Fruit fly (Drosophila melanogaster) whole organism, embryonic: Measurements from ENCODE around the gene SMC5.

Source experiments
- Asciz ChIP-seq: fragments of 200-800 bp; sonication (Bioruptor generic); optimal IDR thresholded peaks from 2 replicates; lab custom pipeline; 2017; ENCODE audit warnings: missing biosample characterization, mild to moderate bottlenecking, missing genetic modification characterization, missing genetic modification reagents
- BtbVII ChIP-seq: fragments of 200-800 bp; sonication (Bioruptor generic); optimal IDR thresholded peaks from 3 replicates; lab custom pipeline; 2017; ENCODE audit warnings: missing biosample characterization, mild to moderate bottlenecking, missing genetic modification characterization
- CG10565 ChIP-seq: fragments of 200-800 bp; sonication (Bioruptor generic); optimal IDR thresholded peaks from 3 replicates; lab custom pipeline; 2016; ENCODE audit warnings: missing biosample characterization, mild to moderate bottlenecking, missing genetic modification characterization
- CG12236 ChIP-seq: fragments of 200-800 bp; sonication (Bioruptor generic); optimal IDR thresholded peaks from 2 replicates; lab custom pipeline; 2016; ENCODE audit warnings: missing biosample characterization, missing genetic modification characterization
- CG14860 ChIP-seq: fragments of 200-800 bp; sonication (Bioruptor generic); IDR thresholded peaks from 3 replicates; pipeline ENCODE4 v1.3.6; 2022; ENCODE audit warnings: missing biosample characterization, missing genetic modification characterization; ENCODE audit not compliant: partially characterized antibody
- CG1529 ChIP-seq: fragments of 200-800 bp; sonication (Bioruptor generic); optimal IDR thresholded peaks from 3 replicates; lab custom pipeline; 2018; ENCODE audit warnings: missing biosample characterization, missing genetic modification characterization
- CG1647 ChIP-seq: fragments of 200-800 bp; sonication (Bioruptor generic); optimal IDR thresholded peaks from 3 replicates; lab custom pipeline; 2016; ENCODE audit warnings: missing biosample characterization, missing genetic modification characterization
- CG16815 ChIP-seq: fragments of 200-800 bp; sonication (Bioruptor generic); optimal IDR thresholded peaks from 3 replicates; lab custom pipeline; 2017; ENCODE audit warnings: missing biosample characterization, mild to moderate bottlenecking, missing genetic modification characterization
- CG2116 ChIP-seq: fragments of 200-800 bp; sonication (Bioruptor generic); optimal IDR thresholded peaks from 3 replicates; lab custom pipeline; 2018; ENCODE audit warnings: missing biosample characterization, mild to moderate bottlenecking, missing genetic modification characterization
- CG2120 ChIP-seq: fragments of 200-800 bp; sonication (Bioruptor generic); optimal IDR thresholded peaks from 3 replicates; lab custom pipeline; 2016; ENCODE audit warnings: missing biosample characterization, missing genetic modification characterization
- CG2889 ChIP-seq: fragments of 200-800 bp; sonication (Bioruptor generic); IDR thresholded peaks from 3 replicates; pipeline ENCODE4 v1.3.6; 2022; ENCODE audit warnings: missing biosample characterization, missing genetic modification characterization
- CG30020 ChIP-seq: fragments of 200-800 bp; optimal IDR thresholded peaks from 2 replicates; lab custom pipeline; 2019; ENCODE audit warnings: missing biosample characterization, mild to moderate bottlenecking, missing genetic modification characterization, moderate library complexity
- CG30403 ChIP-seq: fragments of 200-800 bp; sonication (Bioruptor generic); optimal IDR thresholded peaks from 3 replicates; lab custom pipeline; 2016; ENCODE audit warnings: missing biosample characterization, missing genetic modification characterization
- CG32772 ChIP-seq: fragments of 200-800 bp; sonication (Bioruptor generic); IDR thresholded peaks from 2 replicates; pipeline ENCODE4 v1.3.6; 2022; ENCODE audit warnings: missing biosample characterization, missing genetic modification characterization
- CG3281 ChIP-seq: fragments of 200-800 bp; sonication (Bioruptor generic); optimal IDR thresholded peaks from 3 replicates; lab custom pipeline; 2017; ENCODE audit warnings: missing biosample characterization, mild to moderate bottlenecking, missing genetic modification characterization
- CG34376 ChIP-seq: fragments of 200-800 bp; sonication (Bioruptor generic); optimal IDR thresholded peaks from 2 replicates; lab custom pipeline; 2018; ENCODE audit warnings: missing biosample characterization, mild to moderate bottlenecking, missing genetic modification characterization
- CG4404 ChIP-seq: fragments of 200-800 bp; sonication (Bioruptor generic); IDR thresholded peaks from 2 replicates; pipeline ENCODE4 v1.3.6; 2022; ENCODE audit warnings: missing biosample characterization, missing genetic modification characterization
- CG6791 ChIP-seq: fragments of 200-800 bp; sonication (Bioruptor generic); IDR thresholded peaks from 3 replicates; pipeline ENCODE4 v1.3.6; 2022; ENCODE audit warnings: missing biosample characterization, missing genetic modification characterization; ENCODE audit not compliant: partially characterized antibody
- CG7963 ChIP-seq: fragments of 200-800 bp; sonication (Bioruptor generic); IDR thresholded peaks from 3 replicates; pipeline ENCODE4 v1.3.6; 2022; ENCODE audit warnings: missing biosample characterization, missing genetic modification characterization; ENCODE audit not compliant: partially characterized antibody
- CG8290 ChIP-seq, 3 experiments: fragments of 200-800 bp; sonication (Bioruptor generic); optimal IDR thresholded peaks; 2 replicates each; lab custom pipeline; 2016 to 2019; ENCODE audit warnings: missing biosample characterization in 3 of 3, missing genetic modification characterization in 3 of 3, mild to moderate bottlenecking in 2 of 3, moderate library complexity in 1 of 3
- CG9932 ChIP-seq: fragments of 200-800 bp; sonication (Bioruptor generic); IDR thresholded peaks from 2 replicates; pipeline ENCODE4 v1.3.6; 2022; ENCODE audit warnings: missing biosample characterization, missing genetic modification characterization
- Camta ChIP-seq: fragments of 200-800 bp; sonication (Bioruptor generic); optimal IDR thresholded peaks from 2 replicates; lab custom pipeline; 2016; ENCODE audit warnings: missing biosample characterization, missing genetic modification characterization
- CoRest ChIP-seq: fragments of 200-800 bp; sonication (Bioruptor generic); optimal IDR thresholded peaks from 3 replicates; lab custom pipeline; 2018; ENCODE audit warnings: missing biosample characterization, mild to moderate bottlenecking, missing genetic modification characterization, moderate library complexity
- Dll ChIP-seq: fragments of 200-800 bp; sonication (Bioruptor generic); IDR thresholded peaks from 4 replicates; pipeline ENCODE4 v1.3.6; 2022; ENCODE audit warnings: missing biosample characterization, missing genetic modification characterization; ENCODE audit not compliant: partially characterized antibody
- Ets65A ChIP-seq: fragments of 200-800 bp; sonication (Bioruptor generic); peaks from one replicate; lab custom pipeline; 2016; ENCODE audit warnings: missing biosample characterization, missing genetic modification characterization
- Fer1 ChIP-seq: fragments of 200-800 bp; sonication (Bioruptor generic); optimal IDR thresholded peaks from 2 replicates; lab custom pipeline; 2017; ENCODE audit warnings: missing biosample characterization, mild to moderate bottlenecking, missing genetic modification characterization
- HmgZ ChIP-seq: fragments of 200-800 bp; sonication (Bioruptor generic); optimal IDR thresholded peaks from 2 replicates; lab custom pipeline; 2018; ENCODE audit warnings: missing biosample characterization, mild to moderate bottlenecking, missing genetic modification characterization
- Hr39 ChIP-seq: fragments of >200 bp; optimal IDR thresholded peaks from 2 replicates; lab custom pipeline; 2017
- Rx ChIP-seq: fragments of 200-800 bp; sonication (Bioruptor generic); IDR thresholded peaks from 2 replicates; pipeline ENCODE4 v1.3.6; 2022; ENCODE audit warnings: missing biosample characterization, missing genetic modification characterization
- Scr ChIP-seq: fragments of 200-800 bp; sonication (Bioruptor generic); IDR thresholded peaks from 2 replicates; pipeline ENCODE4 v1.3.6; 2022; ENCODE audit warnings: missing biosample characterization, missing genetic modification characterization; ENCODE audit not compliant: partially characterized antibody
- Sin3A ChIP-seq: fragments of >200 bp; optimal IDR thresholded peaks from 2 replicates; lab custom pipeline; 2018
- YL-1 ChIP-seq: fragments of 200-800 bp; sonication (Bioruptor generic); optimal IDR thresholded peaks from 3 replicates; lab custom pipeline; 2017; ENCODE audit warnings: missing biosample characterization, mild to moderate bottlenecking, missing genetic modification characterization
- ato ChIP-seq: fragments of 200-800 bp; sonication (Bioruptor generic); IDR thresholded peaks from 2 replicates; pipeline ENCODE4 v1.3.6; 2022; ENCODE audit warnings: missing biosample characterization, missing genetic modification characterization; ENCODE audit not compliant: partially characterized antibody
- bsh ChIP-seq, 2 experiments: fragments of 200-800 bp; sonication (Bioruptor generic); optimal IDR thresholded peaks; 2 replicates each; lab custom pipeline; 2017 to 2018; ENCODE audit warnings: mild to moderate bottlenecking in 2 of 2, missing biosample characterization in 2 of 2, missing genetic modification characterization in 2 of 2, moderate library complexity in 1 of 2
- crp ChIP-seq, 2 experiments: fragments of 200-800 bp; sonication (Bioruptor generic); optimal IDR thresholded peaks; 2 replicates in 1 of 2; 3 replicates in 1 of 2; lab custom pipeline; 2017; ENCODE audit warnings: missing biosample characterization in 2 of 2, missing genetic modification characterization in 2 of 2, mild to moderate bottlenecking in 1 of 2, moderate library complexity in 1 of 2
- dimm ChIP-seq: fragments of 200-800 bp; sonication (Bioruptor generic); IDR thresholded peaks from 2 replicates; pipeline ENCODE4 v1.3.6; 2022; ENCODE audit warnings: missing biosample characterization, missing genetic modification characterization
- dmrt11E ChIP-seq: fragments of 200-800 bp; sonication (Bioruptor generic); optimal IDR thresholded peaks from 3 replicates; lab custom pipeline; 2018; ENCODE audit warnings: missing biosample characterization, mild to moderate bottlenecking, missing genetic modification characterization, moderate library complexity
- gcm2 ChIP-seq: fragments of 200-800 bp; sonication (Bioruptor generic); optimal IDR thresholded peaks from 2 replicates; lab custom pipeline; 2016; ENCODE audit warnings: missing biosample characterization, missing genetic modification characterization
- gt ChIP-seq: fragments of 200-800 bp; sonication (Bioruptor generic); IDR thresholded peaks from 2 replicates; pipeline ENCODE4 v1.3.6; 2022; ENCODE audit warnings: missing biosample characterization, missing genetic modification characterization
- nerfin-2 ChIP-seq: fragments of 200-800 bp; sonication (Bioruptor generic); IDR thresholded peaks from 2 replicates; pipeline ENCODE4 v1.3.6; 2022; ENCODE audit warnings: missing biosample characterization, missing genetic modification characterization; ENCODE audit not compliant: partially characterized antibody
- nmo ChIP-seq: fragments of 200-800 bp; sonication (Bioruptor generic); optimal IDR thresholded peaks from 2 replicates; lab custom pipeline; 2018; ENCODE audit warnings: missing biosample characterization, mild to moderate bottlenecking, missing genetic modification characterization, moderate library complexity
- p53 ChIP-seq: fragments of 200-800 bp; sonication (Bioruptor generic); optimal IDR thresholded peaks from 2 replicates; lab custom pipeline; 2016; ENCODE audit warnings: missing biosample characterization, missing genetic modification characterization
- peb ChIP-seq: fragments of 200-800 bp; sonication (Bioruptor generic); IDR thresholded peaks from 2 replicates; pipeline ENCODE4 v1.3.6; 2022; ENCODE audit warnings: missing biosample characterization, missing genetic modification characterization
- row ChIP-seq: fragments of 200-800 bp; sonication (Bioruptor generic); IDR thresholded peaks from 3 replicates; pipeline ENCODE4 v1.3.6; 2022; ENCODE audit warnings: missing biosample characterization, missing genetic modification characterization
- sc ChIP-seq, 3 experiments: fragments of >200 bp in 2 of 3; fragments of 200-800 bp in 1 of 3; sonication (Bioruptor generic) in 1 of 3; optimal IDR thresholded peaks; 2 replicates in 2 of 3; 3 replicates in 1 of 3; lab custom pipeline; 2017; ENCODE audit warnings: mild to moderate bottlenecking in 1 of 3, missing biosample characterization in 1 of 3, missing genetic modification characterization in 1 of 3, missing genetic modification reagents in 1 of 3
- tup ChIP-seq: fragments of 200-800 bp; sonication (Bioruptor generic); optimal IDR thresholded peaks from 2 replicates; lab custom pipeline; 2016; ENCODE audit warnings: missing biosample characterization, mild to moderate bottlenecking, missing genetic modification characterization, moderate library complexity
- unc-4 ChIP-seq: fragments of 200-800 bp; sonication (Bioruptor generic); IDR thresholded peaks from 2 replicates; pipeline ENCODE4 v1.3.6; 2022; ENCODE audit warnings: missing biosample characterization, missing genetic modification characterization; ENCODE audit not compliant: partially characterized antibody
- usp ChIP-seq: fragments of >200 bp; optimal IDR thresholded peaks from 2 replicates; lab custom pipeline; 2017; ENCODE audit warnings: missing biosample characterization, missing genetic modification characterization
- vnd ChIP-seq: fragments of 200-800 bp; sonication (Bioruptor generic); IDR thresholded peaks from 3 replicates; pipeline ENCODE4 v1.3.6; 2022; ENCODE audit warnings: missing biosample characterization, missing genetic modification characterization; ENCODE audit not compliant: partially characterized antibody

SMC5 gene

dm6 chr3L:21533270-21533948 lies 35.6 kb upstream of the SMC5 start, which contains the start of gene Mkrn1 (continued):
- TF ChIP-seq CG34376 (GFP tag; lab: Kevin White, UChicago) = peak; percentile 5
- no peak for TF ChIP-seq CG4404
- no peak for TF ChIP-seq usp (GFP tag; lab: Kevin White, UChicago)
- TF ChIP-seq CG2120 = no peak
- no peak for TF ChIP-seq Fer1 (GFP tag; lab: Kevin White, UChicago)
- TF ChIP-seq BtbVII (GFP tag; lab: Kevin White, UChicago) = no peak
- no peak for TF ChIP-seq dimm (GFP tag; lab: Robert Waterston, UW)
- TF ChIP-seq Scr (GFP tag; lab: Robert Waterston, UW) = peak; percentile 76
- TF ChIP-seq CG32772 (GFP tag; lab: Robert Waterston, UW) = no peak
- TF ChIP-seq CG1529 (GFP tag; lab: Kevin White, UChicago) = no peak
- TF ChIP-seq Camta (GFP tag; lab: Kevin White, UChicago) = no peak
- no peak for TF ChIP-seq dmrt11E
- no peak for TF ChIP-seq gcm2 (GFP tag; lab: Kevin White, UChicago)
- TF ChIP-seq vnd = peak; percentile 83
- no peak for TF ChIP-seq CG9932
- peak; percentile 90 for TF ChIP-seq CG7963
- no peak for TF ChIP-seq CG1647 (GFP tag; lab: Kevin White, UChicago)
- no peak for TF ChIP-seq Asciz
- peak; percentile 41; the same call in 1 of the 2 replicates for TF ChIP-seq unc-4 (GFP tag; lab: Robert Waterston, UW)
- peak; percentile 63; the same call in 3 of the 4 replicates for TF ChIP-seq Dll (GFP tag; lab: Robert Waterston, UW)
- peak; percentile 60 for TF ChIP-seq YL-1 (GFP tag; lab: Kevin White, UChicago)
- peak; percentile 26 for TF ChIP-seq Sin3A
- peak; percentile 80 for TF ChIP-seq CG8290 (GFP tag; optimal IDR thresholded peaks at IDR 0.05; lab: Kevin White, UChicago)
- TF ChIP-seq CG8290 (tag; optimal IDR thresholded peaks at IDR 0.05; lab: Kevin White, UChicago) = no peak
- no peak for TF ChIP-seq CG10565 (GFP tag; lab: Kevin White, UChicago)
- TF ChIP-seq CG30403 (GFP tag; lab: Kevin White, UChicago) = no peak
- TF ChIP-seq gt = no peak
- TF ChIP-seq Rx = no peak
- TF ChIP-seq nmo = peak; percentile 33
- TF ChIP-seq CG16815 (GFP tag; lab: Kevin White, UChicago) = no peak
- TF ChIP-seq CoRest (tag; lab: Kevin White, UChicago) = no peak
- no peak for TF ChIP-seq tup
- peak; percentile 79 for TF ChIP-seq ato (GFP tag; lab: Robert Waterston, UW)
- TF ChIP-seq HmgZ (tag; lab: Kevin White, UChicago) = peak; percentile 36
- TF ChIP-seq peb (GFP tag; lab: Robert Waterston, UW) = no peak
- peak; percentile 94 for TF ChIP-seq CG6791 (GFP tag; lab: Robert Waterston, UW)
- no peak for TF ChIP-seq CG3281
- TF ChIP-seq crp (GFP tag; optimal IDR thresholded peaks at IDR 0.05; lab: Kevin White, UChicago) = peak in 1 of 2 experiments; percentile 1
- peak; percentile 34 for TF ChIP-seq Ets65A
- TF ChIP-seq CG2116 (GFP tag; lab: Kevin White, UChicago) = peak; percentile 9
- peak; percentile 88 for TF ChIP-seq nerfin-2 (GFP tag; lab: Robert Waterston, UW)
- TF ChIP-seq row (GFP tag; lab: Robert Waterston, UW) = peak; percentile 52; the same call in 2 of the 3 replicates
- TF ChIP-seq CG2889 = no peak
- no peak for TF ChIP-seq bsh (GFP tag; optimal IDR thresholded peaks at IDR 0.05; lab: Kevin White, UChicago)
- peak; percentile 96 for TF ChIP-seq CG30020 (tag; lab: Kevin White, UChicago)
- no peak for TF ChIP-seq p53 (GFP tag; lab: Kevin White, UChicago)
- TF ChIP-seq CG14860 (GFP tag; lab: Robert Waterston, UW) = peak; percentile 97
- TF ChIP-seq CG12236 (GFP tag; lab: Kevin White, UChicago) = no peak
- no peak for TF ChIP-seq sc (optimal IDR thresholded peaks at IDR 0.05; lab: Kevin White, UChicago)
- TF ChIP-seq sc (GFP tag; optimal IDR thresholded peaks at IDR 0.05; lab: Kevin White, UChicago) = no peak
- TF ChIP-seq Hr39 (lab: Kevin White, UChicago) = no peak
